Worm (Caenorhabditis elegans) whole organism, L2 larva: ENCODE data around the gene F59B10.6.

Experiments
- ZK546.5 ChIP-seq: sonication (generic microtip); optimal IDR thresholded peaks from 2 replicates; lab custom pipeline; 2017; ENCODE audit warnings: missing biosample characterization, missing genetic modification characterization
- blmp-1 ChIP-seq: sonication (generic microtip); optimal IDR thresholded peaks from 2 replicates; lab custom pipeline; 2017; ENCODE audit warnings: missing genetic modification characterization, mild to moderate bottlenecking, missing compliant biosample characterization, antibody characterized with exemption, moderate library complexity; ENCODE audit not compliant: insufficient read depth
- ceh-82 ChIP-seq: fragments of 150-350 bp; optimal IDR thresholded peaks from 2 replicates; lab custom pipeline; 2014; ENCODE audit warnings: missing biosample characterization, missing genetic modification characterization
- dmd-4 ChIP-seq: sonication (generic microtip); optimal IDR thresholded peaks from 2 replicates; lab custom pipeline; 2017; ENCODE audit warnings: missing biosample characterization, missing genetic modification characterization
- egl-27 ChIP-seq: sonication (generic microtip); optimal IDR thresholded peaks from 3 replicates; lab custom pipeline; 2017; ENCODE audit warnings: missing biosample characterization, missing genetic modification reagents, missing genetic modification characterization
- elt-1 ChIP-seq: fragments of 150-350 bp; optimal IDR thresholded peaks from 2 replicates; lab custom pipeline; 2014; ENCODE audit warnings: missing biosample characterization, missing genetic modification characterization
- lsy-2 ChIP-seq, 2 experiments: fragments of 150-350 bp in 1 of 2; sonication (generic microtip) in 1 of 2; optimal IDR thresholded peaks; 2 replicates each; lab custom pipeline; 2014 to 2017; ENCODE audit warnings: missing biosample characterization in 2 of 2, missing genetic modification characterization in 2 of 2
- mdl-1 ChIP-seq, 2 experiments: fragments of 150-350 bp in 1 of 2; sonication (generic microtip) in 1 of 2; optimal IDR thresholded peaks; 2 replicates each; lab custom pipeline; 2017; ENCODE audit warnings: missing biosample characterization in 2 of 2, missing genetic modification characterization in 2 of 2
- nhr-129 ChIP-seq: fragments of 150-350 bp; optimal IDR thresholded peaks from 2 replicates; lab custom pipeline; 2014; ENCODE audit warnings: missing biosample characterization, missing genetic modification characterization
- nhr-237 ChIP-seq: fragments of 150-350 bp; optimal IDR thresholded peaks from 2 replicates; lab custom pipeline; 2014; ENCODE audit warnings: missing biosample characterization, missing genetic modification characterization
- sma-3 ChIP-seq: sonication (generic microtip); optimal IDR thresholded peaks from 2 replicates; lab custom pipeline; 2016; ENCODE audit warnings: missing genetic modification reagents, missing genetic modification characterization, missing compliant biosample characterization
- sma-9 ChIP-seq, 2 experiments: fragments of 150-350 bp in 1 of 2; sonication (generic microtip) in 1 of 2; optimal IDR thresholded peaks; 2 replicates each; lab custom pipeline; 2014 to 2016; ENCODE audit warnings: missing genetic modification characterization in 2 of 2, mild to moderate bottlenecking in 1 of 2, missing biosample characterization in 1 of 2, missing compliant biosample characterization in 1 of 2, missing genetic modification reagents in 1 of 2, moderate library complexity in 1 of 2
- snpc-4 ChIP-seq: fragments of 150-350 bp; optimal IDR thresholded peaks from 2 replicates; lab custom pipeline; 2014; ENCODE audit warnings: missing biosample characterization, missing genetic modification characterization
- unc-39 ChIP-seq: fragments of 150-350 bp; optimal IDR thresholded peaks from 2 replicates; lab custom pipeline; 2014; ENCODE audit warnings: missing biosample characterization, missing genetic modification characterization

DNA sequence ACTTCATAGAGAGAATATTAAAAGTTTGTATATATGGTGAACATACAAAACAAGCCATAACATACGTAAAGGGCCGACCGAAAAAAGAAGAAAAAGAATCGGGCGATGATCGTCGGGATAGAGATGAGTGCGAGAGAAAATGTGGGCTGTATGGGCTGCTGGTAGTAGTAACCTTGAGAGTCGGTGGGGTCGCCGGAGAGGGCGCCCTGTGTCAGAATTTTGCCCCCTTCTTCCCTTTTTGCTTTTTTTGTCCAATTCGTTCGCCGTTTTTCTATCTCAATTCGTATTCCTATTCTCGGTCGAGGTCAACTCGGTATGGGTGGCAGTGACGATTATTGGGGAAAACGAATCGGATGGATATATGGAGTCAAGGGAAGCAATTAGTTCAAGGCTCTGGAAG lies 18.3 kb downstream of the F59B10.6 start:
- TF ChIP-seq nhr-237 (tag; lab: Kevin White, UChicago): no peak
- TF ChIP-seq sma-9 (GFP tag; optimal IDR thresholded peaks at IDR 0.05; lab: Kevin White, UChicago): peak; percentile 33
- no peak for TF ChIP-seq sma-9 (tag; optimal IDR thresholded peaks at IDR 0.05; lab: Kevin White, UChicago)
- TF ChIP-seq sma-3 (GFP tag; lab: Kevin White, UChicago): no peak
- no peak for TF ChIP-seq nhr-129 (tag; lab: Kevin White, UChicago)
- no peak for TF ChIP-seq blmp-1 (tag; lab: Kevin White, UChicago)
- TF ChIP-seq unc-39: no peak
- TF ChIP-seq elt-1 (tag; lab: Kevin White, UChicago): no peak
- no peak for TF ChIP-seq lsy-2 (tag; optimal IDR thresholded peaks at IDR 0.05; lab: Kevin White, UChicago)
- TF ChIP-seq snpc-4 (tag; lab: Kevin White, UChicago): no peak
- TF ChIP-seq ceh-82 (tag; lab: Kevin White, UChicago): no peak
- TF ChIP-seq ZK546.5 (tag; lab: Kevin White, UChicago): no peak
- TF ChIP-seq dmd-4 (tag; lab: Kevin White, UChicago): no peak
- no peak for TF ChIP-seq mdl-1 (tag; optimal IDR thresholded peaks at IDR 0.05; lab: Kevin White, UChicago)
- TF ChIP-seq egl-27 (tag; lab: Kevin White, UChicago): no peak
